Worm (Caenorhabditis elegans) whole organism, L4/young adult: ENCODE data around the gene fbxa-166.
"Not testable (repeated sequence)": the region's sequence is repeated elsewhere in the genome, so short reads cannot be mapped to it uniquely, and the experiment has no call there.

Experiments
- W03F9.2 ChIP-seq: fragments of 150-350 bp; optimal IDR thresholded peaks from 2 replicates; lab custom pipeline; 2014; ENCODE audit warnings: missing biosample characterization, missing genetic modification characterization
- dao-5 ChIP-seq: sonication (generic microtip); optimal IDR thresholded peaks from 2 replicates; lab custom pipeline; 2016; ENCODE audit warnings: missing genotype, missing genetic modification characterization, moderate library complexity, missing compliant biosample characterization
- him-1 ChIP-seq: sonication (generic microtip); optimal IDR thresholded peaks from 2 replicates; lab custom pipeline; 2016; ENCODE audit warnings: missing genotype, missing genetic modification reagents, missing genetic modification characterization, missing compliant biosample characterization

DNA sequence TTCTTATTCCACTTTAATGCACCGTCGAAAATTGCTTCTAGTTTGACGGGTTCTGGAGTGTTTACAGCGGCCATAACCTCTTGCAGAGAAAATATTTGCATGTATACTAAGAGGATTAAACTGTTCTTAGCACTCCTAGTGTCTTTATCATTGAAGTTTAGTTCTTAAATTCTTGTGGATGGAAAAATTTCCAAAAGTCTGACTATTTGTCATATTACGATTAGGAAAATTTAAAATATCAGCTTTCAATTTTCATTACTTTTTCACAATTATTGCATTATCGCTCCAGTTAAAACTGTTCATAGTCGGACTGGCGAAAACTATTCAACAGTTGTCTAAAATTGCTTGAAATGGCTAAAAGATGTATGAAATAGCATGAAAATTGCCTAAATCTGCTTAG is 42.0 kb upstream of the fbxa-166 start, which contains the start of gene ZC204.13:
- not testable (repeated sequence) for TF ChIP-seq W03F9.2 (tag; lab: Kevin White, UChicago); him-1; dao-5 (tag; lab: Kevin White, UChicago)
